Worm (Caenorhabditis elegans): ENCODE results near the gene F08F8.10.

ce11 chrIII:7310662-7311340 is 46.4 kb downstream of the F08F8.10 start, which contains the start of the genes F56C9.6 and F56C9.3:
- TF ChIP-seq ama-1 (optimal IDR thresholded peaks at IDR 0.05) (no peak), tbx-37 (GFP tag; conservative IDR thresholded peaks at IDR 0.05) (no peak), flt-1 (GFP tag; IDR thresholded peaks at IDR 0.05) (no peak)
